Worm (Caenorhabditis elegans) whole organism, L1 larva: ENCODE measurements around the gene B0464.6.

Experiments
- C04F5.9 ChIP-seq: sonication (generic microtip); optimal IDR thresholded peaks from 2 replicates; lab custom pipeline; 2016; ENCODE audit warnings: missing genetic modification characterization, missing compliant biosample characterization
- F16B12.6 ChIP-seq: fragments of 150-350 bp; optimal IDR thresholded peaks from 2 replicates; lab custom pipeline; 2014; ENCODE audit warnings: missing biosample characterization, missing genetic modification characterization
- Y116A8C.19 ChIP-seq: sonication (generic microtip); optimal IDR thresholded peaks from 2 replicates; lab custom pipeline; 2016; ENCODE audit warnings: missing compliant biosample characterization, missing genetic modification characterization, borderline replicate concordance
- aly-2 ChIP-seq: fragments of 150-350 bp; optimal IDR thresholded peaks from 2 replicates; lab custom pipeline; 2014; ENCODE audit warnings: missing biosample characterization, missing genetic modification characterization
- blmp-1 ChIP-seq: fragments of 150-350 bp; optimal IDR thresholded peaks from 2 replicates; lab custom pipeline; 2014; ENCODE audit warnings: missing biosample characterization, missing genetic modification characterization
- ceh-63 ChIP-seq: fragments of 200-800 bp; sonication (Bioruptor generic); optimal IDR thresholded peaks from 2 replicates; lab custom pipeline; 2018; ENCODE audit warnings: mild to moderate bottlenecking, missing genetic modification characterization, missing compliant biosample characterization
- ceh-8 ChIP-seq: fragments of 200-800 bp; sonication (Bioruptor generic); optimal IDR thresholded peaks from 2 replicates; lab custom pipeline; 2018; ENCODE audit warnings: mild to moderate bottlenecking, missing genetic modification characterization, moderate library complexity, missing compliant biosample characterization
- ceh-82 ChIP-seq, 3 experiments: fragments of 150-350 bp in 1 of 3; sonication (generic microtip) in 2 of 3; optimal IDR thresholded peaks; 2 replicates each; lab custom pipeline; 2014 to 2017; ENCODE audit warnings: missing biosample characterization in 3 of 3, missing genetic modification characterization in 3 of 3
- ces-1 ChIP-seq: fragments of 150-350 bp; optimal IDR thresholded peaks from 2 replicates; lab custom pipeline; 2014; ENCODE audit warnings: missing biosample characterization, missing genetic modification reagents, missing genetic modification characterization
- efl-1 ChIP-seq, 4 experiments: fragments of 150-350 bp; optimal IDR thresholded peaks in 3 of 4; peaks in 1 of 4; 1 replicate in 1 of 4; 2 replicates in 3 of 4; lab custom pipeline; 2014; ENCODE audit warnings: missing biosample characterization in 2 of 4, missing genetic modification characterization in 2 of 4, missing genetic modification reagents in 2 of 4
- egl-13 ChIP-seq: sonication (generic microtip); optimal IDR thresholded peaks from 2 replicates; lab custom pipeline; 2016; ENCODE audit warnings: missing genotype, missing genetic modification reagents, missing genetic modification characterization, missing compliant biosample characterization
- egl-27 ChIP-seq, 2 experiments: fragments of 150-350 bp in 1 of 2; sonication (generic microtip); optimal IDR thresholded peaks; 3 replicates each; lab custom pipeline; 2017 to 2018; ENCODE audit warnings: missing biosample characterization in 2 of 2, missing genetic modification characterization in 2 of 2, missing genetic modification reagents in 2 of 2
- elt-2 ChIP-seq: sonication (generic microtip); optimal IDR thresholded peaks from 2 replicates; lab custom pipeline; 2016; ENCODE audit warnings: missing genetic modification characterization, mild to moderate bottlenecking, inconsistent platforms, missing compliant biosample characterization, missing genetic modification reagents
- fkh-10 ChIP-seq: sonication (generic microtip); optimal IDR thresholded peaks from 2 replicates; lab custom pipeline; 2017; ENCODE audit warnings: missing biosample characterization, missing genetic modification reagents, missing genetic modification characterization
- hpl-2 ChIP-seq: fragments of 150-350 bp; optimal IDR thresholded peaks from 2 replicates; lab custom pipeline; 2014; ENCODE audit warnings: missing biosample characterization, missing genetic modification reagents, missing genetic modification characterization
- isw-1 ChIP-seq: fragments of 200-800 bp; sonication (Bioruptor generic); IDR thresholded peaks from 2 replicates; pipeline ENCODE4 v1.3.6; 2022; ENCODE audit warnings: missing genetic modification characterization, missing compliant biosample characterization
- lin-14 ChIP-seq: fragments of 200-800 bp; sonication (Bioruptor generic); optimal IDR thresholded peaks from 2 replicates; lab custom pipeline; 2018; ENCODE audit warnings: mild to moderate bottlenecking, missing genetic modification characterization, moderate library complexity, missing compliant biosample characterization
- lsy-2 ChIP-seq, 2 experiments: fragments of 150-350 bp; optimal IDR thresholded peaks; 2 replicates each; lab custom pipeline; 2014; ENCODE audit warnings: missing biosample characterization in 2 of 2, missing genetic modification characterization in 2 of 2
- mdl-1 ChIP-seq, 2 experiments: fragments of 150-350 bp; optimal IDR thresholded peaks; 2 replicates each; lab custom pipeline; 2014 to 2017; ENCODE audit warnings: missing biosample characterization in 2 of 2, missing genetic modification characterization in 2 of 2, inconsistent platforms in 1 of 2
- mep-1 ChIP-seq: fragments of 150-350 bp; optimal IDR thresholded peaks from 2 replicates; lab custom pipeline; 2014; ENCODE audit warnings: missing biosample characterization, missing genetic modification characterization
- nhr-11 ChIP-seq: fragments of 150-350 bp; optimal IDR thresholded peaks from 2 replicates; lab custom pipeline; 2014; ENCODE audit warnings: missing biosample characterization, missing genetic modification characterization
- nhr-19 ChIP-seq: fragments of 200-800 bp; sonication (Bioruptor generic); conservative IDR thresholded peaks from 2 replicates; pipeline ENCODE4 v1.3.6; 2022; ENCODE audit warnings: missing genetic modification characterization, missing compliant biosample characterization
- nhr-237 ChIP-seq: fragments of 150-350 bp; optimal IDR thresholded peaks from 2 replicates; lab custom pipeline; 2014; ENCODE audit warnings: missing biosample characterization, missing genetic modification characterization
- nhr-47 ChIP-seq: sonication (generic microtip); optimal IDR thresholded peaks from 2 replicates; lab custom pipeline; 2016; ENCODE audit warnings: mild to moderate bottlenecking, missing genetic modification characterization, moderate library complexity, missing compliant biosample characterization
- nhr-71 ChIP-seq: sonication (generic microtip); optimal IDR thresholded peaks from 2 replicates; lab custom pipeline; 2016; ENCODE audit warnings: mild to moderate bottlenecking, missing genetic modification characterization, moderate library complexity, missing compliant biosample characterization
- nhr-77 ChIP-seq: fragments of 150-350 bp; optimal IDR thresholded peaks from 2 replicates; lab custom pipeline; 2014; ENCODE audit warnings: missing biosample characterization, missing genetic modification characterization
- nhr-85 ChIP-seq: sonication (generic microtip); peaks from one replicate; lab custom pipeline; 2016; ENCODE audit warnings: missing genetic modification characterization, inconsistent platforms, missing compliant biosample characterization
- pag-3 ChIP-seq: sonication (generic microtip); optimal IDR thresholded peaks from 2 replicates; lab custom pipeline; 2017; ENCODE audit warnings: missing genetic modification characterization, mild to moderate bottlenecking, missing compliant biosample characterization, antibody characterized with exemption, borderline replicate concordance; ENCODE audit not compliant: insufficient read depth
- pqm-1 ChIP-seq: sonication (generic microtip); optimal IDR thresholded peaks from 3 replicates; lab custom pipeline; 2017; ENCODE audit warnings: missing biosample characterization, missing genetic modification characterization
- snu-23 ChIP-seq: sonication (generic microtip); optimal IDR thresholded peaks from 2 replicates; lab custom pipeline; 2016; ENCODE audit warnings: missing genetic modification characterization, missing compliant biosample characterization
- sptf-1 ChIP-seq: fragments of 150-350 bp; optimal IDR thresholded peaks from 2 replicates; lab custom pipeline; 2014; ENCODE audit warnings: missing biosample characterization, missing genetic modification characterization
- sup-37 ChIP-seq: fragments of 200-800 bp; sonication (Bioruptor generic); optimal IDR thresholded peaks from 2 replicates; lab custom pipeline; 2018; ENCODE audit warnings: mild to moderate bottlenecking, missing genetic modification characterization, missing compliant biosample characterization
- tlp-1 ChIP-seq: fragments of 150-350 bp; optimal IDR thresholded peaks from 2 replicates; lab custom pipeline; 2014; ENCODE audit warnings: missing biosample characterization, missing genetic modification characterization
- unc-30 ChIP-seq: sonication (generic microtip); optimal IDR thresholded peaks from 2 replicates; lab custom pipeline; 2017; ENCODE audit warnings: missing biosample characterization, missing genetic modification characterization
- unc-86 ChIP-seq: sonication (generic microtip); optimal IDR thresholded peaks from 2 replicates; lab custom pipeline; 2016; ENCODE audit warnings: missing genetic modification characterization, missing compliant biosample characterization
- unc-98 ChIP-seq: fragments of 200-800 bp; sonication (Bioruptor generic); IDR thresholded peaks from 2 replicates; pipeline ENCODE4 v1.3.6; 2022; ENCODE audit warnings: missing genetic modification characterization, missing compliant biosample characterization
- vab-15 ChIP-seq: sonication (generic microtip); optimal IDR thresholded peaks from 2 replicates; lab custom pipeline; 2017; ENCODE audit warnings: missing genotype, mild to moderate bottlenecking, missing genetic modification characterization, missing compliant biosample characterization
- ztf-4 ChIP-seq: fragments of 150-350 bp; optimal IDR thresholded peaks from 2 replicates; lab custom pipeline; 2014; ENCODE audit warnings: missing biosample characterization, missing genetic modification characterization

The B0464.6 gene

DNA sequence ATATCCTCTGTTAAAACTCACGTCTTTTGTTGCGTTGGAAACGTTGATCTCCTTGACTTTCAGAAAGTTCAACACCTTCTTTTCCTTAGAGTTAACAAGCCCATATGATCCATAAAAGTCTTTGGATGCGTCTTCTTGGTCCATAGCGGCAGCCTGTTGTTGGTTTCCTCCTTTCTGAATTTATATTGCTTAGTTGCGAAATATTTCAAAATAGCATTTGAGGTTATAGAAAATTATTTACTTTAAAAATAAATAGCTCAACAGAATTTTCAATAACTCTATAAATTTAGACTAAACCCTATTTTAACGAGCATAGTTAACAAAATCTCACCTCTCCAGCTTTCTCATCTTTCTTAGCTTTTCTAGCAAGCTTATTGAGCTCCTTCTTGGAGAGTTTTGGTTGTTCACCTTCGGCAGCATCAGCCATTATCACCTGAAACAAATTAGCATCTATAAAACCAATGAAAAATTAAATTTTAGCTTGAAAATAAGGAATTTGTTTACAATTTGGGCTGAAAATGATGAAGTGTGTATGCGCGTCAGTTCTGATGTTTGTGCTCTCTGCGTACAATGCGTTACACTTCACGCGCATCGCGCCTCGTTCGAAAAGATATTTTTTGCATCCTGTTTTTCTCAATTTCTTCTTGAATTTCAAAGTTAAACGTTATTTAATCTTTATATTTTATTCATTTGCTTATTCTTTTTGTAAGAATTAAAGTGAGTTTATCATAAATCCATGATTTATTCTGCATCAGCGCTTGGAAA is 25.2 kb upstream of the B0464.6 start, which contains the start of the genes dars-1 and ctr-9 (continued):
- TF ChIP-seq unc-30 (tag; lab: Kevin White, UChicago) (no peak), fkh-10 (no peak), pqm-1 (tag; lab: Kevin White, UChicago) (no peak), ztf-4 (tag; lab: Kevin White, UChicago) (no peak), pag-3 (tag; lab: Kevin White, UChicago) (no peak), elt-2 (no peak), unc-98 (GFP tag; lab: Robert Waterston, UW) (no peak), sup-37 (GFP tag; lab: Kevin White, UChicago) (no peak), nhr-19 (GFP tag; lab: Robert Waterston, UW) (no peak), F16B12.6 (tag; lab: Kevin White, UChicago) (peak; percentile 86), C04F5.9 (no peak), aly-2 (tag; lab: Kevin White, UChicago) (no peak), ces-1 (GFP tag; lab: Kevin White, UChicago) (no peak), nhr-71 (tag; lab: Kevin White, UChicago) (peak; percentile 11), nhr-47 (tag; lab: Kevin White, UChicago) (peak; percentile 13), nhr-85 (tag; lab: Kevin White, UChicago) (no peak), egl-13 (tag; lab: Kevin White, UChicago) (no peak), egl-27 (tag; optimal IDR thresholded peaks at IDR 0.05; lab: Kevin White, UChicago) (no peak), lin-14 (GFP tag; lab: Kevin White, UChicago) (no peak), isw-1 (GFP tag; lab: Robert Waterston, UW) (no peak), Y116A8C.19 (tag; lab: Kevin White, UChicago) (no peak), snu-23 (GFP tag; lab: Kevin White, UChicago) (peak; percentile 24), unc-86 (no peak), ceh-82 (tag; optimal IDR thresholded peaks at IDR 0.05; lab: Kevin White, UChicago) (peak in 1 of 3 experiments; percentile 0), vab-15 (no peak), tlp-1 (tag; lab: Kevin White, UChicago) (no peak), nhr-77 (tag; lab: Kevin White, UChicago) (no peak), blmp-1 (no peak), nhr-11 (tag; lab: Kevin White, UChicago) (no peak), ceh-8 (GFP tag; lab: Kevin White, UChicago) (no peak), mdl-1 (tag; optimal IDR thresholded peaks at IDR 0.05; lab: Kevin White, UChicago) (no peak), lsy-2 (tag; optimal IDR thresholded peaks at IDR 0.05; lab: Kevin White, UChicago) (peak; percentile 14 to 47)

DNA sequence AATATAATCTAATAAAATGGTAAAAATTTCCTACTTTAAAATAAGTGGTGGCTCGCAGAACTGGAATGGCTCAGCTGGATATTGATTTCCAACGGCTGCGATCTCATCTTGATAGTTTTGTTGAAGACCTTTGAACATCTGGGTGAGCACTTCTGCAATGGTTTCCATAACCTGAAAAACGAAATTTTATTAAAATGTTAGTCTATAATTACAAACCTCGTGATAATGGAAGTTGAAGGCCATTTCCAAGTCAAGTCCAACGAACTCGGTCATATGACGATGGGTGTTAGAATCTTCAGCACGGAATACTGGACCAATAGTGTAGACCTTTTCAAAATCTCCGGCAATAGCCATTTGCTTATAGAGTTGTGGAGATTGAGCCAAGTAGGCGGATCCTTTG is 24.0 kb upstream of the B0464.6 start:
- TF ChIP-seq unc-98 (GFP tag; lab: Robert Waterston, UW) (no peak), efl-1 (optimal IDR thresholded peaks at IDR 0.05; lab: Kevin White, UChicago) (no peak), efl-1 (GFP tag; optimal IDR thresholded peaks at IDR 0.05 in 1 of 2; lab: Kevin White, UChicago) (peak in 1 of 2 experiments; percentile 91)

DNA sequence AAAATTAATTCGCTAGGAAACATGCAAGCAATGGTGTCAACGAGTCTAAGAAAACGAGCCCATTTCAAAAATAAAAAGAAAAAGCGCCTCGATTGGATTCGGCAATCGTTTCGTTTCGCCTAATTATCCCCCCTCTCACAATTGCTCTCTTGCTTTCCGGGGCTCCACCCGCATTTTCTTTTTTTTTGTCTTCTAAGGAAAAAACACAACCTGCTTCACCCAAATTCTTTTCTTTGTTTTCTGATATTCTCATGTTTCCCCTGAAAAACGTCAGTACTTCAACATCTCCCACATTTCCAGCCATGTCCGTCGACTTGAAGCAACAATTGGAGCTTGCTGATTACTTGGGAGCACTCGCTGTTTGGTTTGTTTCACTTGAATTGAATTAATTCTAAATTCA is 22.7 kb upstream of the B0464.6 start, which contains the start of gene nlp-36:
Gene nlp-36, plus strand, starts transcription at position 301 of the 400 bp plus-strand sequence.
- TF ChIP-seq egl-27 (tag; optimal IDR thresholded peaks at IDR 0.05; lab: Kevin White, UChicago) (no peak), ceh-63 (GFP tag; lab: Kevin White, UChicago) (no peak), sptf-1 (tag; lab: Kevin White, UChicago) (no peak), nhr-237 (tag; lab: Kevin White, UChicago) (no peak), mep-1 (tag; lab: Kevin White, UChicago) (no peak), hpl-2 (GFP tag; lab: Kevin White, UChicago) (no peak)
